Worm (Caenorhabditis elegans) whole organism, L4 larva: ENCODE data around the gene srf-3.

ENCODE experiments used
- F37D6.2 ChIP-seq: sonication (generic microtip); optimal IDR thresholded peaks from 2 replicates; lab custom pipeline; 2016; ENCODE audit warnings: mild to moderate bottlenecking, missing genetic modification characterization, missing compliant biosample characterization
- F49E8.2 ChIP-seq: sonication (generic microtip); optimal IDR thresholded peaks from 2 replicates; lab custom pipeline; 2016; ENCODE audit warnings: missing compliant biosample characterization, mild to moderate bottlenecking, missing genetic modification characterization, borderline replicate concordance
- T20F7.1 ChIP-seq: fragments of 200-800 bp; sonication (Bioruptor generic); optimal IDR thresholded peaks from 2 replicates; lab custom pipeline; 2018; ENCODE audit warnings: mild to moderate bottlenecking, missing genetic modification characterization, missing compliant biosample characterization
- T26A8.4 ChIP-seq: fragments of 200-800 bp; sonication (Bioruptor generic); IDR thresholded peaks from 2 replicates; pipeline ENCODE4 v1.3.6; 2022; ENCODE audit warnings: missing genetic modification characterization, missing compliant biosample characterization
- Y48G9A.11 ChIP-seq: fragments of 200-800 bp; sonication (Bioruptor generic); IDR thresholded peaks from 2 replicates; pipeline ENCODE4 v1.3.6; 2022; ENCODE audit warnings: missing genetic modification reagents, missing genetic modification characterization, missing compliant biosample characterization
- Y5F2A.4 ChIP-seq: fragments of 200-800 bp; sonication (Bioruptor generic); optimal IDR thresholded peaks from 2 replicates; lab custom pipeline; 2018; ENCODE audit warnings: mild to moderate bottlenecking, missing genetic modification characterization, missing compliant biosample characterization
- ZK337.2 ChIP-seq: fragments of 200-800 bp; sonication (Bioruptor generic); IDR thresholded peaks from 2 replicates; pipeline ENCODE4 v1.3.6; 2022; ENCODE audit warnings: missing genetic modification reagents, missing genetic modification characterization, missing compliant biosample characterization
- ZK546.5 ChIP-seq, 2 experiments: sonication (generic microtip); optimal IDR thresholded peaks; 2 replicates each; lab custom pipeline; 2017; ENCODE audit warnings: missing biosample characterization in 2 of 2, missing genetic modification characterization in 2 of 2
- aha-1 ChIP-seq: fragments of 150-350 bp; peaks from one replicate; lab custom pipeline; 2014; ENCODE audit warnings: missing biosample characterization, missing genetic modification characterization
- arid-1 ChIP-seq: fragments of 200-800 bp; sonication (Bioruptor generic); conservative IDR thresholded peaks from 2 replicates; pipeline ENCODE4 v1.3.6; 2022; ENCODE audit warnings: missing genetic modification reagents, missing genetic modification characterization, missing compliant biosample characterization
- attf-4 ChIP-seq: sonication (generic microtip); optimal IDR thresholded peaks from 3 replicates; lab custom pipeline; 2017; ENCODE audit warnings: missing biosample characterization, missing genetic modification characterization
- ceh-44 ChIP-seq: fragments of 200-800 bp; sonication (Bioruptor generic); IDR thresholded peaks from 2 replicates; pipeline ENCODE4 v1.3.6; 2022; ENCODE audit warnings: missing genetic modification reagents, missing genetic modification characterization, missing compliant biosample characterization
- ceh-62 ChIP-seq: sonication (generic microtip); optimal IDR thresholded peaks from 2 replicates; lab custom pipeline; 2017; ENCODE audit warnings: missing biosample characterization, missing genetic modification characterization
- ceh-82 ChIP-seq: sonication (generic microtip); optimal IDR thresholded peaks from 2 replicates; lab custom pipeline; 2017; ENCODE audit warnings: missing biosample characterization, missing genetic modification characterization
- ces-1 ChIP-seq: fragments of 150-350 bp; sonication (generic microtip); optimal IDR thresholded peaks from 4 replicates; lab custom pipeline; 2014; ENCODE audit warnings: missing biosample characterization, missing genetic modification reagents, missing genetic modification characterization
- cey-2 ChIP-seq: sonication (generic microtip); optimal IDR thresholded peaks from 3 replicates; lab custom pipeline; 2017; ENCODE audit warnings: missing genetic modification characterization, mild to moderate bottlenecking, missing compliant biosample characterization, antibody characterized with exemption, borderline replicate concordance; ENCODE audit not compliant: insufficient read depth
- ctbp-1 ChIP-seq: fragments of 200-800 bp; sonication (Bioruptor generic); IDR thresholded peaks from 2 replicates; pipeline ENCODE4 v1.3.6; 2022; ENCODE audit warnings: missing genetic modification reagents, missing genetic modification characterization, missing compliant biosample characterization
- daf-16 ChIP-seq, 3 experiments: sonication (generic microtip); optimal IDR thresholded peaks; 2 replicates each; lab custom pipeline; 2016 to 2017; ENCODE audit warnings: missing genetic modification characterization in 3 of 3, missing genetic modification reagents in 3 of 3, mild to moderate bottlenecking in 2 of 3, missing compliant biosample characterization in 2 of 3, missing biosample characterization in 1 of 3, moderate library complexity in 1 of 3
- dmd-6 ChIP-seq: fragments of 200-800 bp; sonication (Bioruptor generic); IDR thresholded peaks from 2 replicates; pipeline ENCODE4 v1.3.6; 2022; ENCODE audit warnings: missing genetic modification reagents, missing genetic modification characterization, missing compliant biosample characterization
- dmd-9 ChIP-seq: fragments of 200-800 bp; sonication (Bioruptor generic); IDR thresholded peaks from 2 replicates; pipeline ENCODE4 v1.3.6; 2022; ENCODE audit warnings: missing genetic modification reagents, missing genetic modification characterization, missing compliant biosample characterization
- fkh-10 ChIP-seq: fragments of 150-350 bp; optimal IDR thresholded peaks from 2 replicates; lab custom pipeline; 2014; ENCODE audit warnings: missing biosample characterization, missing genetic modification reagents, missing genetic modification characterization
- fos-1 ChIP-seq: fragments of 150-350 bp; optimal IDR thresholded peaks from 2 replicates; lab custom pipeline; 2014; ENCODE audit warnings: missing biosample characterization, missing genetic modification characterization
- gei-8 ChIP-seq: fragments of 200-800 bp; sonication (Bioruptor generic); optimal IDR thresholded peaks from 2 replicates; lab custom pipeline; 2018; ENCODE audit warnings: mild to moderate bottlenecking, missing genetic modification characterization, missing compliant biosample characterization
- hif-1 ChIP-seq, 2 experiments: sonication (generic microtip); optimal IDR thresholded peaks; 2 replicates each; lab custom pipeline; 2016 to 2017; ENCODE audit warnings: missing compliant biosample characterization in 2 of 2, missing genetic modification characterization in 2 of 2, missing genetic modification reagents in 2 of 2, missing genotype in 2 of 2, mild to moderate bottlenecking in 1 of 2
- hlh-11 ChIP-seq: fragments of 200-800 bp; sonication (Bioruptor generic); optimal IDR thresholded peaks from 2 replicates; lab custom pipeline; 2018; ENCODE audit warnings: mild to moderate bottlenecking, missing genetic modification characterization, missing compliant biosample characterization
- hlh-30 ChIP-seq: sonication (generic microtip); optimal IDR thresholded peaks from 2 replicates; lab custom pipeline; 2017; ENCODE audit warnings: antibody characterized with exemption, mild to moderate bottlenecking, missing genetic modification characterization, missing compliant biosample characterization; ENCODE audit not compliant: insufficient read depth
- hmg-1.1 ChIP-seq: fragments of 200-800 bp; sonication (Bioruptor generic); IDR thresholded peaks from 2 replicates; pipeline ENCODE4 v1.3.6; 2022; ENCODE audit warnings: missing genetic modification reagents, missing genetic modification characterization, missing compliant biosample characterization
- lin-38 ChIP-seq: fragments of 200-800 bp; sonication (Bioruptor generic); IDR thresholded peaks from 2 replicates; pipeline ENCODE4 v1.3.6; 2022; ENCODE audit warnings: missing genetic modification reagents, missing genetic modification characterization, missing compliant biosample characterization
- lir-3 ChIP-seq: sonication (generic microtip); optimal IDR thresholded peaks from 2 replicates; lab custom pipeline; 2016; ENCODE audit warnings: mild to moderate bottlenecking, missing genetic modification characterization, missing compliant biosample characterization
- madf-9 ChIP-seq: fragments of 200-800 bp; sonication (Bioruptor generic); conservative IDR thresholded peaks from 2 replicates; pipeline ENCODE4 v1.3.6; 2022; ENCODE audit warnings: missing genetic modification reagents, missing genetic modification characterization, missing compliant biosample characterization
- mxl-2 ChIP-seq: fragments of 200-800 bp; sonication (Bioruptor generic); conservative IDR thresholded peaks from 2 replicates; pipeline ENCODE4 v1.3.6; 2022; ENCODE audit warnings: missing genetic modification reagents, missing genetic modification characterization, missing compliant biosample characterization
- mxl-3 ChIP-seq: fragments of 200-800 bp; sonication (Bioruptor generic); optimal IDR thresholded peaks from 2 replicates; lab custom pipeline; 2018; ENCODE audit warnings: mild to moderate bottlenecking, missing genetic modification characterization, missing compliant biosample characterization
- nhr-10 ChIP-seq: fragments of 150-350 bp; optimal IDR thresholded peaks from 2 replicates; lab custom pipeline; 2014; ENCODE audit warnings: missing biosample characterization, missing genetic modification characterization
- nhr-11 ChIP-seq: fragments of 150-350 bp; optimal IDR thresholded peaks from 2 replicates; lab custom pipeline; 2014; ENCODE audit warnings: missing biosample characterization, missing genetic modification characterization
- nhr-111 ChIP-seq: fragments of 200-800 bp; sonication (Bioruptor generic); optimal IDR thresholded peaks from 2 replicates; lab custom pipeline; 2018; ENCODE audit warnings: mild to moderate bottlenecking, missing genetic modification characterization, missing compliant biosample characterization
- nhr-237 ChIP-seq: sonication (generic microtip); optimal IDR thresholded peaks from 2 replicates; lab custom pipeline; 2017; ENCODE audit warnings: missing biosample characterization, missing genetic modification characterization
- nhr-25 ChIP-seq: sonication (generic microtip); optimal IDR thresholded peaks from 2 replicates; lab custom pipeline; 2017; ENCODE audit warnings: missing genetic modification characterization, mild to moderate bottlenecking, missing compliant biosample characterization, antibody characterized with exemption, moderate library complexity, borderline replicate concordance; ENCODE audit not compliant: insufficient read depth
- nhr-28 ChIP-seq: fragments of 150-350 bp; optimal IDR thresholded peaks from 2 replicates; lab custom pipeline; 2014; ENCODE audit warnings: missing biosample characterization, missing genetic modification characterization
- nhr-42 ChIP-seq: fragments of 200-800 bp; sonication (Bioruptor generic); IDR thresholded peaks from 2 replicates; pipeline ENCODE4 v1.3.6; 2022; ENCODE audit warnings: missing genetic modification characterization, missing compliant biosample characterization
- nhr-76 ChIP-seq: fragments of 150-350 bp; optimal IDR thresholded peaks from 2 replicates; lab custom pipeline; 2014; ENCODE audit warnings: missing biosample characterization, missing genetic modification characterization
- nhr-77 ChIP-seq: fragments of 150-350 bp; optimal IDR thresholded peaks from 2 replicates; lab custom pipeline; 2014; ENCODE audit warnings: missing biosample characterization, missing genetic modification characterization
- php-3 ChIP-seq: fragments of 200-800 bp; sonication (Bioruptor generic); IDR thresholded peaks from 2 replicates; pipeline ENCODE4 v1.3.6; 2022; ENCODE audit warnings: missing genetic modification reagents, missing genetic modification characterization, missing compliant biosample characterization
- pqm-1 ChIP-seq: sonication (generic microtip); optimal IDR thresholded peaks from 2 replicates; lab custom pipeline; 2017; ENCODE audit warnings: missing biosample characterization, missing genetic modification characterization
- rbr-2 ChIP-seq: sonication (generic microtip); optimal IDR thresholded peaks from 2 replicates; lab custom pipeline; 2016; ENCODE audit warnings: missing genotype, missing genetic modification characterization, missing compliant biosample characterization
- saeg-2 ChIP-seq: fragments of 200-800 bp; sonication (Bioruptor generic); IDR thresholded peaks from 2 replicates; pipeline ENCODE4 v1.3.6; 2022; ENCODE audit warnings: missing genetic modification reagents, missing genetic modification characterization, missing compliant biosample characterization
- snpc-1.2 ChIP-seq: fragments of 200-800 bp; sonication (Bioruptor generic); IDR thresholded peaks from 2 replicates; pipeline ENCODE4 v1.3.6; 2022; ENCODE audit warnings: missing genetic modification reagents, missing genetic modification characterization, missing compliant biosample characterization
- snpc-4 ChIP-seq: fragments of 150-350 bp; optimal IDR thresholded peaks from 2 replicates; lab custom pipeline; 2014; ENCODE audit warnings: missing biosample characterization, missing genetic modification characterization
- spr-3 ChIP-seq: fragments of 200-800 bp; sonication (Bioruptor generic); optimal IDR thresholded peaks from 2 replicates; lab custom pipeline; 2018; ENCODE audit warnings: mild to moderate bottlenecking, missing genetic modification characterization, missing compliant biosample characterization
- tag-97 ChIP-seq: fragments of 200-800 bp; sonication (Bioruptor generic); IDR thresholded peaks from 2 replicates; pipeline ENCODE4 v1.3.6; 2022; ENCODE audit warnings: missing genetic modification characterization, missing compliant biosample characterization
- tra-1 ChIP-seq: fragments of 200-800 bp; sonication (Bioruptor generic); IDR thresholded peaks from 2 replicates; pipeline ENCODE4 v1.3.6; 2022; ENCODE audit warnings: missing genetic modification reagents, missing genetic modification characterization, missing compliant biosample characterization
- zag-1 ChIP-seq: fragments of 150-350 bp; optimal IDR thresholded peaks from 2 replicates; lab custom pipeline; 2014; ENCODE audit warnings: missing biosample characterization, missing genetic modification characterization
- zfp-2 ChIP-seq: sonication (generic microtip); optimal IDR thresholded peaks from 2 replicates; lab custom pipeline; 2016; ENCODE audit warnings: mild to moderate bottlenecking, missing genetic modification characterization, missing compliant biosample characterization

The srf-3 gene

DNA sequence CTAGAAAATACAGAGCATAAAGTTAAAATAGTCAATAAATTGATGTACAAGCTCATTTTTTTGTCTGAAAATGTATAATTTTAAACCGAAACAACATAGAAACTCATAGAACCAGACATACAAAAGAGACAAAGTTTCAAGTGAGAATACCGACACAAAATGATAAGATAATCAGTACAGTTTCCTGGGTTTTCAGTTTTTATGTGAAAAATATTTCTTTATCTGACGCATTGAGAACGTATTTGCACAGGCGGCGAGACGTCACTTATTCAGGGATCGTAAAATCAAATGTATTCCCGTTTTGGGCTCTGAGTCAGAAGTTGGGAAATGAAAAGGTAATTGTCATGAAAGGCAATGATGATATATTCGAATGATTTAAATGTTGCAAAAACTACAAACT is 41.1 kb downstream of the srf-3 start, which contains the start of gene K08D8.6 (continued):
- TF ChIP-seq spr-3 (no peak), mxl-3 (GFP tag; lab: Kevin White, UChicago) (no peak), ceh-82 (tag; lab: Kevin White, UChicago) (no peak), hlh-30 (tag; lab: Kevin White, UChicago) (no peak), ceh-44 (no peak), nhr-25 (tag; lab: Kevin White, UChicago) (no peak), ceh-62 (tag; lab: Kevin White, UChicago) (no peak), F37D6.2 (tag; lab: Kevin White, UChicago) (no peak), saeg-2 (GFP tag; lab: Robert Waterston, UW) (no peak), aha-1 (no peak), snpc-4 (tag; lab: Kevin White, UChicago) (no peak), zag-1 (no peak), mxl-2 (GFP tag; lab: Robert Waterston, UW) (no peak), tag-97 (no peak), gei-8 (GFP tag; lab: Kevin White, UChicago) (no peak), daf-16 (GFP tag; optimal IDR thresholded peaks at IDR 0.05; lab: Kevin White, UChicago) (no peak), daf-16 (tag; optimal IDR thresholded peaks at IDR 0.05; lab: Kevin White, UChicago) (peak; percentile 75), nhr-11 (no peak), nhr-77 (peak; percentile 52), dmd-6 (GFP tag; lab: Robert Waterston, UW) (peak; percentile 94), php-3 (GFP tag; lab: Robert Waterston, UW) (peak; percentile 88), nhr-42 (GFP tag; lab: Robert Waterston, UW) (no peak), fos-1 (tag; lab: Kevin White, UChicago) (no peak), attf-4 (tag; lab: Kevin White, UChicago) (no peak), lir-3 (tag; lab: Kevin White, UChicago) (no peak), F49E8.2 (tag; lab: Kevin White, UChicago) (no peak), ZK546.5 (tag; optimal IDR thresholded peaks at IDR 0.05; lab: Kevin White, UChicago) (no peak), zfp-2 (tag; lab: Kevin White, UChicago) (no peak), dmd-9 (GFP tag; lab: Robert Waterston, UW) (no peak), nhr-76 (tag; lab: Kevin White, UChicago) (no peak), T26A8.4 (GFP tag; lab: Robert Waterston, UW) (no peak), cey-2 (tag; lab: Kevin White, UChicago) (no peak), tra-1 (GFP tag; lab: Robert Waterston, UW) (no peak), ces-1 (GFP tag; lab: Kevin White, UChicago) (no peak), pqm-1 (tag; lab: Kevin White, UChicago) (peak; percentile 88), rbr-2 (tag; lab: Kevin White, UChicago) (no peak), arid-1 (GFP tag; lab: Robert Waterston, UW) (no peak), hmg-1.1 (GFP tag; lab: Robert Waterston, UW) (no peak), T20F7.1 (GFP tag; lab: Kevin White, UChicago) (no peak), fkh-10 (no peak), Y5F2A.4 (GFP tag; lab: Kevin White, UChicago) (no peak), hif-1 (tag; optimal IDR thresholded peaks at IDR 0.05; lab: Kevin White, UChicago) (no peak), nhr-10 (tag; lab: Kevin White, UChicago) (no peak), snpc-1.2 (GFP tag; lab: Robert Waterston, UW) (no peak), madf-9 (no peak), ZK337.2 (GFP tag; lab: Robert Waterston, UW) (no peak), lin-38 (GFP tag; lab: Robert Waterston, UW) (no peak), nhr-237 (tag; lab: Kevin White, UChicago) (no peak), nhr-28 (tag; lab: Kevin White, UChicago) (peak; percentile 67), hlh-11 (tag; lab: Kevin White, UChicago) (peak; percentile 62), Y48G9A.11 (no peak), ctbp-1 (GFP tag; lab: Robert Waterston, UW) (no peak), nhr-111 (GFP tag; lab: Kevin White, UChicago) (no peak)
- TF ChIP-seq, all 104 proteins: peak for 12
